Worm (Caenorhabditis elegans) whole organism, L4 larva: ENCODE measurements around the gene R07B7.9.
A peak's percentile ranks its signal among the peaks of the same experiment; 100 is the strongest.

ENCODE experiments used
- F10B5.3 ChIP-seq: sonication (generic microtip); optimal IDR thresholded peaks from 2 replicates; lab custom pipeline; 2016; ENCODE audit warnings: mild to moderate bottlenecking, missing genetic modification characterization, missing compliant biosample characterization
- T26A8.4 ChIP-seq: fragments of 200-800 bp; sonication (Bioruptor generic); IDR thresholded peaks from 2 replicates; pipeline ENCODE4 v1.3.6; 2022; ENCODE audit warnings: missing genetic modification characterization, missing compliant biosample characterization
- ZK546.5 ChIP-seq, 2 experiments: sonication (generic microtip); optimal IDR thresholded peaks; 2 replicates each; lab custom pipeline; 2017; ENCODE audit warnings: missing biosample characterization in 2 of 2, missing genetic modification characterization in 2 of 2
- aha-1 ChIP-seq: fragments of 150-350 bp; peaks from one replicate; lab custom pipeline; 2014; ENCODE audit warnings: missing biosample characterization, missing genetic modification characterization
- arid-1 ChIP-seq: fragments of 200-800 bp; sonication (Bioruptor generic); conservative IDR thresholded peaks from 2 replicates; pipeline ENCODE4 v1.3.6; 2022; ENCODE audit warnings: missing genetic modification reagents, missing genetic modification characterization, missing compliant biosample characterization
- ceh-20 ChIP-seq: fragments of 200-800 bp; sonication (Bioruptor generic); IDR thresholded peaks from 2 replicates; pipeline ENCODE4 v1.3.6; 2022; ENCODE audit warnings: missing genetic modification reagents, missing genetic modification characterization, missing compliant biosample characterization
- ceh-28 ChIP-seq: fragments of 150-350 bp; optimal IDR thresholded peaks from 2 replicates; lab custom pipeline; 2014; ENCODE audit warnings: missing biosample characterization, missing genetic modification reagents, missing genetic modification characterization
- daf-19 ChIP-seq: fragments of 200-800 bp; sonication (Bioruptor generic); conservative IDR thresholded peaks from 2 replicates; pipeline ENCODE4 v1.3.6; 2022; ENCODE audit warnings: missing genetic modification characterization, missing compliant biosample characterization
- daf-8 ChIP-seq: fragments of 200-800 bp; sonication (Bioruptor generic); IDR thresholded peaks from 2 replicates; pipeline ENCODE4 v1.3.6; 2022; ENCODE audit warnings: missing genetic modification characterization, missing compliant biosample characterization
- dmd-6 ChIP-seq: fragments of 200-800 bp; sonication (Bioruptor generic); IDR thresholded peaks from 2 replicates; pipeline ENCODE4 v1.3.6; 2022; ENCODE audit warnings: missing genetic modification reagents, missing genetic modification characterization, missing compliant biosample characterization
- dmd-8 ChIP-seq: fragments of 200-800 bp; sonication (Bioruptor generic); IDR thresholded peaks from 2 replicates; pipeline ENCODE4 v1.3.6; 2022; ENCODE audit warnings: missing genetic modification characterization, missing compliant biosample characterization
- dve-1 ChIP-seq: sonication (generic microtip); optimal IDR thresholded peaks from 2 replicates; lab custom pipeline; 2017; ENCODE audit warnings: antibody characterized with exemption, mild to moderate bottlenecking, missing genetic modification characterization, missing compliant biosample characterization; ENCODE audit not compliant: insufficient read depth
- egl-43 ChIP-seq: fragments of 200-800 bp; sonication (Bioruptor generic); IDR thresholded peaks from 2 replicates; pipeline ENCODE4 v1.3.6; 2022; ENCODE audit warnings: missing genetic modification reagents, missing genetic modification characterization, missing compliant biosample characterization
- fkh-10 ChIP-seq: fragments of 150-350 bp; optimal IDR thresholded peaks from 2 replicates; lab custom pipeline; 2014; ENCODE audit warnings: missing biosample characterization, missing genetic modification reagents, missing genetic modification characterization
- fos-1 ChIP-seq: fragments of 150-350 bp; optimal IDR thresholded peaks from 2 replicates; lab custom pipeline; 2014; ENCODE audit warnings: missing biosample characterization, missing genetic modification characterization
- gei-8 ChIP-seq: fragments of 200-800 bp; sonication (Bioruptor generic); optimal IDR thresholded peaks from 2 replicates; lab custom pipeline; 2018; ENCODE audit warnings: mild to moderate bottlenecking, missing genetic modification characterization, missing compliant biosample characterization
- hif-1 ChIP-seq, 2 experiments: sonication (generic microtip); optimal IDR thresholded peaks; 2 replicates each; lab custom pipeline; 2016 to 2017; ENCODE audit warnings: missing compliant biosample characterization in 2 of 2, missing genetic modification characterization in 2 of 2, missing genetic modification reagents in 2 of 2, missing genotype in 2 of 2, mild to moderate bottlenecking in 1 of 2
- hlh-11 ChIP-seq: fragments of 200-800 bp; sonication (Bioruptor generic); optimal IDR thresholded peaks from 2 replicates; lab custom pipeline; 2018; ENCODE audit warnings: mild to moderate bottlenecking, missing genetic modification characterization, missing compliant biosample characterization
- hlh-30 ChIP-seq: sonication (generic microtip); optimal IDR thresholded peaks from 2 replicates; lab custom pipeline; 2017; ENCODE audit warnings: antibody characterized with exemption, mild to moderate bottlenecking, missing genetic modification characterization, missing compliant biosample characterization; ENCODE audit not compliant: insufficient read depth
- hmg-1.1 ChIP-seq: fragments of 200-800 bp; sonication (Bioruptor generic); IDR thresholded peaks from 2 replicates; pipeline ENCODE4 v1.3.6; 2022; ENCODE audit warnings: missing genetic modification reagents, missing genetic modification characterization, missing compliant biosample characterization
- lin-15B ChIP-seq: fragments of 150-350 bp; sonication (generic microtip); optimal IDR thresholded peaks from 3 replicates; lab custom pipeline; 2014; ENCODE audit warnings: missing biosample characterization, missing genetic modification characterization
- lin-29 ChIP-seq: fragments of 200-800 bp; sonication (Bioruptor generic); IDR thresholded peaks from 2 replicates; pipeline ENCODE4 v1.3.6; 2022; ENCODE audit warnings: missing genetic modification reagents, missing genetic modification characterization, missing compliant biosample characterization
- lsy-2 ChIP-seq, 2 experiments: fragments of 150-350 bp in 1 of 2; sonication (generic microtip) in 1 of 2; optimal IDR thresholded peaks; 2 replicates each; lab custom pipeline; 2014 to 2017; ENCODE audit warnings: missing biosample characterization in 2 of 2, missing genetic modification characterization in 2 of 2
- mdl-1 ChIP-seq, 2 experiments: fragments of 150-350 bp in 1 of 2; sonication (generic microtip) in 1 of 2; optimal IDR thresholded peaks; 2 replicates each; lab custom pipeline; 2014 to 2017; ENCODE audit warnings: missing biosample characterization in 2 of 2, missing genetic modification characterization in 2 of 2
- mdt-29 ChIP-seq: fragments of 200-800 bp; sonication (Bioruptor generic); IDR thresholded peaks from 2 replicates; pipeline ENCODE4 v1.3.6; 2022; ENCODE audit warnings: missing genetic modification reagents, missing genetic modification characterization, missing compliant biosample characterization
- mes-2 ChIP-seq: sonication (generic microtip); optimal IDR thresholded peaks from 2 replicates; lab custom pipeline; 2016; ENCODE audit warnings: missing genotype, mild to moderate bottlenecking, missing genetic modification characterization, missing compliant biosample characterization; ENCODE audit not compliant: poor library complexity, severe bottlenecking
- mxl-3 ChIP-seq: fragments of 200-800 bp; sonication (Bioruptor generic); optimal IDR thresholded peaks from 2 replicates; lab custom pipeline; 2018; ENCODE audit warnings: mild to moderate bottlenecking, missing genetic modification characterization, missing compliant biosample characterization
- nhr-11 ChIP-seq: fragments of 150-350 bp; optimal IDR thresholded peaks from 2 replicates; lab custom pipeline; 2014; ENCODE audit warnings: missing biosample characterization, missing genetic modification characterization
- nhr-111 ChIP-seq: fragments of 200-800 bp; sonication (Bioruptor generic); optimal IDR thresholded peaks from 2 replicates; lab custom pipeline; 2018; ENCODE audit warnings: mild to moderate bottlenecking, missing genetic modification characterization, missing compliant biosample characterization
- nhr-237 ChIP-seq: sonication (generic microtip); optimal IDR thresholded peaks from 2 replicates; lab custom pipeline; 2017; ENCODE audit warnings: missing biosample characterization, missing genetic modification characterization
- nhr-28 ChIP-seq: fragments of 150-350 bp; optimal IDR thresholded peaks from 2 replicates; lab custom pipeline; 2014; ENCODE audit warnings: missing biosample characterization, missing genetic modification characterization
- nhr-6 ChIP-seq: fragments of 150-350 bp; optimal IDR thresholded peaks from 2 replicates; lab custom pipeline; 2014; ENCODE audit warnings: missing biosample characterization, missing genetic modification characterization
- rbr-2 ChIP-seq: sonication (generic microtip); optimal IDR thresholded peaks from 2 replicates; lab custom pipeline; 2016; ENCODE audit warnings: missing genotype, missing genetic modification characterization, missing compliant biosample characterization
- set-16 ChIP-seq: fragments of 200-800 bp; sonication (Bioruptor generic); IDR thresholded peaks from 2 replicates; pipeline ENCODE4 v1.3.6; 2022; ENCODE audit warnings: missing genetic modification reagents, missing genetic modification characterization, missing compliant biosample characterization
- snpc-1.2 ChIP-seq: fragments of 200-800 bp; sonication (Bioruptor generic); IDR thresholded peaks from 2 replicates; pipeline ENCODE4 v1.3.6; 2022; ENCODE audit warnings: missing genetic modification reagents, missing genetic modification characterization, missing compliant biosample characterization
- tra-1 ChIP-seq: fragments of 200-800 bp; sonication (Bioruptor generic); IDR thresholded peaks from 2 replicates; pipeline ENCODE4 v1.3.6; 2022; ENCODE audit warnings: missing genetic modification reagents, missing genetic modification characterization, missing compliant biosample characterization
- vab-7 ChIP-seq: fragments of 200-800 bp; sonication (Bioruptor generic); IDR thresholded peaks from 2 replicates; pipeline ENCODE4 v1.3.6; 2022; ENCODE audit warnings: missing genetic modification reagents, missing genetic modification characterization, missing compliant biosample characterization
- zip-11 ChIP-seq: fragments of 200-800 bp; sonication (Bioruptor generic); IDR thresholded peaks from 2 replicates; pipeline ENCODE4 v1.3.6; 2022; ENCODE audit warnings: missing genetic modification characterization, missing compliant biosample characterization

The R07B7.9 gene

DNA sequence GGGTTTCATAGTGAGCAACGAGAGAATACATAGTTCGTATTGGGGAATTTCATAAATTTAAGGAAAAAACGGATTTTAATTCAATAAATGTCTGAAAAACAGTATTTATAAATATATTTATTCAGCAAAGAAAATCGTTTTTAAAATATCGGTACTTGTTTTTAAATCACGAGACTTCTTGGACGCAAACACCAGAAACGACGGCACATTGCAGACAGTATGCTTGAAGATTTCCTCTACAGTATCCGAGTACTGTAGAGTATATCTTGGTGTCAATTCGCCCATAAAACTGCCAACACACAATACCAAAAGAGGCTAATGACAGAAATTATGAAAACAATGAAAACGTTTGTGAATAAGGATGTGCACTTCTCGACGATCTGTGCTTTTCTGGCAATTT, 14.3 kb downstream of the R07B7.9 start:
- TF ChIP-seq hif-1 (tag; optimal IDR thresholded peaks at IDR 0.05; lab: Kevin White, UChicago) (no peak), hlh-30 (tag; lab: Kevin White, UChicago) (peak; percentile 85), egl-43 (GFP tag; lab: Robert Waterston, UW) (no peak), lsy-2 (tag; optimal IDR thresholded peaks at IDR 0.05; lab: Kevin White, UChicago) (peak in 1 of 2 experiments; percentile 32), aha-1 (tag; lab: Kevin White, UChicago) (peak; percentile 58), dmd-8 (no peak)

DNA sequence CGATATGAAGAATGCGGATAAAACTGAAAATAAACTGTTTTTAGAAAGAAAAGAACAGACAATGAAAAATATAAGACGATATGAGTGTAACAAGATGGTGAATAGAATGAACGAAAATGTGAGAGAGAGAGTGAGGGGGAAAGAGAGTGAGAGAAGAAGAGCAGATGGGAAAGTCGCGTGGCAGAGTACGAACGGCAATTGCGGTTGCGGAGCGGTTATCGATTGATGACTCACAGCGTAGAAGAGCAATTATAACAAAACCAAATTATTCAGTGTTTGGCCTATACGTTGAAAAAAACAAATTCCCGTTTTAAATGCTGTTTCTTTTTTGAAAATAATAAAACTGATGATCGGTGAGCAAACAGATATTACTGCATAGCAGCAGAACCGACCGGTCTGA, 14.8 kb downstream of the R07B7.9 start, which contains the start of gene pqn-53:
Gene pqn-53 (minus strand): TSS at position 23 of the 400 bp plus-strand sequence.
- peak; percentile 93 for TF ChIP-seq aha-1 (tag; lab: Kevin White, UChicago)
- no peak for TF ChIP-seq zip-11
- peak; percentile 26 for TF ChIP-seq mxl-3
- TF ChIP-seq T26A8.4 (GFP tag; lab: Robert Waterston, UW) = no peak
- no peak for TF ChIP-seq daf-19 (GFP tag; lab: Robert Waterston, UW)
- 0 out of 2 replicates have a peak, but pooled peaks have one; percentile 8 for TF ChIP-seq dmd-6 (GFP tag; lab: Robert Waterston, UW)
- peak in 1 of 2 experiments; percentile 59 for TF ChIP-seq mdl-1 (tag; optimal IDR thresholded peaks at IDR 0.05; lab: Kevin White, UChicago)
- TF ChIP-seq hlh-11 (tag; lab: Kevin White, UChicago) = peak; percentile 28
- no peak for TF ChIP-seq ceh-20 (GFP tag; lab: Robert Waterston, UW)
- no peak for TF ChIP-seq vab-7 (GFP tag; lab: Robert Waterston, UW)
- no peak for TF ChIP-seq lin-15B (tag; lab: Kevin White, UChicago)
- peak; percentile 14 for TF ChIP-seq dve-1 (tag; lab: Kevin White, UChicago)
- no peak for TF ChIP-seq F10B5.3 (tag; lab: Kevin White, UChicago)
- no peak for TF ChIP-seq ZK546.5 (tag; optimal IDR thresholded peaks at IDR 0.05; lab: Kevin White, UChicago)
- no peak for TF ChIP-seq rbr-2 (tag; lab: Kevin White, UChicago)
- peak; percentile 22 for TF ChIP-seq mes-2 (tag; lab: Kevin White, UChicago)
- TF ChIP-seq daf-8 (GFP tag; lab: Robert Waterston, UW) = no peak
- no peak for TF ChIP-seq snpc-1.2
- peak in 1 of 2 experiments; percentile 13 for TF ChIP-seq lsy-2 (tag; optimal IDR thresholded peaks at IDR 0.05; lab: Kevin White, UChicago)
- TF ChIP-seq mdt-29 (GFP tag; lab: Robert Waterston, UW) = no peak
- no peak for TF ChIP-seq hif-1 (tag; optimal IDR thresholded peaks at IDR 0.05; lab: Kevin White, UChicago)
- no peak for TF ChIP-seq fkh-10 (GFP tag; lab: Kevin White, UChicago)
- no peak for TF ChIP-seq lin-29 (GFP tag; lab: Robert Waterston, UW)
- 0 out of 2 replicates have a peak, but pooled peaks have one; percentile 15 for TF ChIP-seq hmg-1.1 (GFP tag; lab: Robert Waterston, UW)
- TF ChIP-seq nhr-237 (tag; lab: Kevin White, UChicago) = no peak
- TF ChIP-seq nhr-6 = peak; percentile 62
- TF ChIP-seq arid-1 (GFP tag; lab: Robert Waterston, UW) = 0 out of 2 replicates have a peak, but pooled peaks have one; percentile 11
- no peak for TF ChIP-seq set-16 (GFP tag; lab: Robert Waterston, UW)
- peak; percentile 22 for TF ChIP-seq nhr-111 (GFP tag; lab: Kevin White, UChicago)
- no peak for TF ChIP-seq gei-8 (GFP tag; lab: Kevin White, UChicago)
- peak; percentile 30 for TF ChIP-seq nhr-11
- TF ChIP-seq tra-1 (GFP tag; lab: Robert Waterston, UW) = no peak
- no peak for TF ChIP-seq fos-1 (tag; lab: Kevin White, UChicago)
- TF ChIP-seq nhr-28 (tag; lab: Kevin White, UChicago) = peak; percentile 26
- peak; percentile 41 for TF ChIP-seq hlh-30 (tag; lab: Kevin White, UChicago)
- peak; percentile 27 for TF ChIP-seq ceh-28 (tag; lab: Kevin White, UChicago)
